Worm (Caenorhabditis elegans) whole organism, L4 larva: ENCODE results near the gene F21C10.7.
A peak's percentile ranks its signal among the peaks of the same experiment; 100 is the strongest.

Source experiments
- F10B5.3 ChIP-seq: sonication (generic microtip); optimal IDR thresholded peaks from 2 replicates; lab custom pipeline; 2016; ENCODE audit warnings: mild to moderate bottlenecking, missing genetic modification characterization, missing compliant biosample characterization
- T26A8.4 ChIP-seq: fragments of 200-800 bp; sonication (Bioruptor generic); IDR thresholded peaks from 2 replicates; pipeline ENCODE4 v1.3.6; 2022; ENCODE audit warnings: missing genetic modification characterization, missing compliant biosample characterization
- aly-2 ChIP-seq: sonication (generic microtip); optimal IDR thresholded peaks from 2 replicates; lab custom pipeline; 2018; ENCODE audit warnings: missing biosample characterization, missing genetic modification characterization
- ama-1 ChIP-seq: fragments of 150-350 bp; optimal IDR thresholded peaks from 2 replicates; lab custom pipeline; 2014; ENCODE audit warnings: inconsistent platforms, mixed read lengths
- lin-13 ChIP-seq: fragments of 150-350 bp; optimal IDR thresholded peaks from 2 replicates; lab custom pipeline; 2014; ENCODE audit warnings: missing biosample characterization, missing genetic modification reagents, missing genetic modification characterization
- mep-1 ChIP-seq: fragments of 150-350 bp; sonication (generic microtip); optimal IDR thresholded peaks from 3 replicates; lab custom pipeline; 2014; ENCODE audit warnings: missing biosample characterization, missing genetic modification characterization
- nhr-11 ChIP-seq: fragments of 150-350 bp; optimal IDR thresholded peaks from 2 replicates; lab custom pipeline; 2014; ENCODE audit warnings: missing biosample characterization, missing genetic modification characterization
- ztf-11 ChIP-seq: fragments of 150-350 bp; optimal IDR thresholded peaks from 2 replicates; lab custom pipeline; 2014; ENCODE audit warnings: missing biosample characterization, missing genetic modification characterization

- TF ChIP-seq ztf-11 (tag; lab: Kevin White, UChicago), result no peak
- no peak for TF ChIP-seq aly-2 (tag; lab: Kevin White, UChicago)
- no peak for TF ChIP-seq ama-1 (lab: Kevin White, UChicago)
- no peak for TF ChIP-seq mep-1 (tag; lab: Kevin White, UChicago)
- no peak for TF ChIP-seq lin-13 (GFP tag; lab: Kevin White, UChicago)
- no peak for TF ChIP-seq F10B5.3 (tag; lab: Kevin White, UChicago)
- TF ChIP-seq nhr-11 (tag; lab: Kevin White, UChicago), result no peak
- TF ChIP-seq T26A8.4 (GFP tag; lab: Robert Waterston, UW), result peak; percentile 76; the same call in 1 of the 2 replicates
Observed at ce11 chrV:9088758-9089157, 23.8 kb upstream of the F21C10.7 start.
